Worm (Caenorhabditis elegans) whole organism, L4/young adult: ENCODE results near the gene F26H11.4.

Experiments used
- W03F9.2 ChIP-seq: fragments of 150-350 bp; optimal IDR thresholded peaks from 2 replicates; lab custom pipeline; 2014; ENCODE audit warnings: missing biosample characterization, missing genetic modification characterization
- dao-5 ChIP-seq: sonication (generic microtip); optimal IDR thresholded peaks from 2 replicates; lab custom pipeline; 2016; ENCODE audit warnings: missing genotype, missing genetic modification characterization, moderate library complexity, missing compliant biosample characterization
- him-1 ChIP-seq: sonication (generic microtip); optimal IDR thresholded peaks from 2 replicates; lab custom pipeline; 2016; ENCODE audit warnings: missing genotype, missing genetic modification reagents, missing genetic modification characterization, missing compliant biosample characterization

DNA sequence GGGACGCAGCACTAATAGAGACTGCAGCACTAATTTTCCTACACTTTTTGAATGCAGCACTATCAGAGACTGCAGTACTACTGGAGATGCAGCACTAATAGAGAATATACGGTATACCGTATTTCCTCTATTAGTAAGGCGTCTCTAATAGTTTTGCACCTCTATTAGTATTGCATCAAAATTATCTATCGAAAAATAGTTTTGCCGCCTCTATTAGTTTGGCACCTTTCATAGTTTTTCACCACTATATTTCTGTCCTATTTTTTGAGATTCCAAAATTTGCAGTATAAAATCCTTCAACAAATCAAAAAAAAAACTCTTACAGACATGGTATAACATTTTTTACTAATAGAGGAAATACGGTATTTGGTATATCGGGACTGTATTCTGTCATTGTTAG is 14.6 kb upstream of the F26H11.4 start:
- no peak for TF ChIP-seq dao-5
- no peak for TF ChIP-seq him-1
- no peak for TF ChIP-seq W03F9.2 (tag; lab: Kevin White, UChicago)
